Worm (Caenorhabditis elegans) whole organism, L3 larva: ENCODE measurements around the gene F26A1.19.

Source experiments
- ama-1 ChIP-seq: fragments of 150-350 bp; optimal IDR thresholded peaks from 2 replicates; lab custom pipeline; 2018
- daf-12 ChIP-seq: fragments of 150-350 bp; optimal IDR thresholded peaks from 2 replicates; lab custom pipeline; 2014; ENCODE audit warnings: missing biosample characterization, missing genetic modification reagents, missing genetic modification characterization
- elt-1 ChIP-seq: fragments of 150-350 bp; optimal IDR thresholded peaks from 2 replicates; lab custom pipeline; 2014; ENCODE audit warnings: missing biosample characterization, missing genetic modification characterization
- lin-39 ChIP-seq: fragments of 150-350 bp; optimal IDR thresholded peaks from 2 replicates; lab custom pipeline; 2018; ENCODE audit warnings: missing biosample characterization, missing genetic modification reagents, missing genetic modification characterization
- sea-2 ChIP-seq: fragments of 150-350 bp; sonication (generic microtip); optimal IDR thresholded peaks from 4 replicates; lab custom pipeline; 2014; ENCODE audit warnings: missing biosample characterization, missing genetic modification reagents, missing genetic modification characterization
- skn-1 ChIP-seq: fragments of 150-350 bp; optimal IDR thresholded peaks from 2 replicates; lab custom pipeline; 2014; ENCODE audit warnings: missing biosample characterization, missing genetic modification characterization
- unc-39 ChIP-seq: sonication (generic microtip); optimal IDR thresholded peaks from 4 replicates; lab custom pipeline; 2017; ENCODE audit warnings: missing biosample characterization, missing genetic modification characterization

ce11 chrIII:4854918-4855317 is 17.4 kb downstream of the F26A1.19 start, which contains the start of gene C35D10.8:
- TF ChIP-seq elt-1 (tag; lab: Kevin White, UChicago) (no peak), unc-39 (tag; lab: Kevin White, UChicago) (no peak), daf-12 (tag; lab: Kevin White, UChicago) (no peak), skn-1 (tag; lab: Kevin White, UChicago) (no peak), sea-2 (GFP tag; lab: Kevin White, UChicago) (no peak), ama-1 (lab: Kevin White, UChicago) (no peak), lin-39 (tag; lab: Kevin White, UChicago) (no peak)
